Fruit fly (Drosophila melanogaster) whole organism, prepupa: ENCODE measurements around the gene CG9396.

Experiments
- CG1621 ChIP-seq: fragments of 200-800 bp; sonication (Bioruptor generic); optimal IDR thresholded peaks from 3 replicates; lab custom pipeline; 2018; ENCODE audit warnings: missing biosample characterization, mild to moderate bottlenecking, missing genetic modification characterization
- CG34406 ChIP-seq: fragments of 200-800 bp; sonication (Bioruptor generic); optimal IDR thresholded peaks from 3 replicates; lab custom pipeline; 2016; ENCODE audit warnings: missing biosample characterization, missing genetic modification characterization
- CG6808 ChIP-seq: fragments of 200-800 bp; sonication (Bioruptor generic); optimal IDR thresholded peaks from 3 replicates; lab custom pipeline; 2017; ENCODE audit warnings: missing biosample characterization, missing genetic modification characterization, mild to moderate bottlenecking, moderate library complexity, missing genetic modification reagents
- Lpt ChIP-seq: fragments of 200-800 bp; sonication (Bioruptor generic); optimal IDR thresholded peaks from 3 replicates; lab custom pipeline; 2016; ENCODE audit warnings: missing biosample characterization, missing genetic modification characterization
- Sox102F ChIP-seq: fragments of 200-800 bp; sonication (Bioruptor generic); optimal IDR thresholded peaks from 2 replicates; lab custom pipeline; 2016; ENCODE audit warnings: missing biosample characterization, mild to moderate bottlenecking, missing genetic modification characterization
- net ChIP-seq: fragments of 200-800 bp; sonication (Bioruptor generic); optimal IDR thresholded peaks from 3 replicates; lab custom pipeline; 2016; ENCODE audit warnings: missing biosample characterization, missing genetic modification characterization
- pdm3 ChIP-seq: fragments of 200-800 bp; sonication (Bioruptor generic); optimal IDR thresholded peaks from 3 replicates; lab custom pipeline; 2016; ENCODE audit warnings: missing biosample characterization, missing genetic modification characterization

- TF ChIP-seq Lpt (GFP tag; lab: Kevin White, UChicago): no peak
- TF ChIP-seq pdm3: no peak
- TF ChIP-seq Sox102F: no peak
- TF ChIP-seq CG6808 (GFP tag; lab: Kevin White, UChicago): no peak
- no peak for TF ChIP-seq CG1621
- no peak for TF ChIP-seq net (GFP tag; lab: Kevin White, UChicago)
- TF ChIP-seq CG34406 (GFP tag; lab: Kevin White, UChicago): no peak
Observed at dm6 chr3R:9581973-9582372, 10.6 kb upstream of the CG9396 start.
